Worm (Caenorhabditis elegans) whole organism, late embryonic: ENCODE measurements around the gene Y32B12B.8.

ENCODE experiments used
- C08G9.2 ChIP-seq: sonication (generic microtip); optimal IDR thresholded peaks from 2 replicates; lab custom pipeline; 2016; ENCODE audit warnings: mild to moderate bottlenecking, missing genetic modification characterization, moderate library complexity, missing compliant biosample characterization
- K02D7.2 ChIP-seq: sonication (generic microtip); optimal IDR thresholded peaks from 2 replicates; lab custom pipeline; 2017; ENCODE audit warnings: mild to moderate bottlenecking, missing genetic modification characterization, missing compliant biosample characterization
- Y22D7AL.16 ChIP-seq: sonication (generic microtip); optimal IDR thresholded peaks from 2 replicates; lab custom pipeline; 2016; ENCODE audit warnings: missing genetic modification characterization, missing compliant biosample characterization
- ceh-2 ChIP-seq: sonication (generic microtip); optimal IDR thresholded peaks from 2 replicates; lab custom pipeline; 2016; ENCODE audit warnings: missing genotype, missing genetic modification characterization, missing compliant biosample characterization
- ceh-24 ChIP-seq: sonication (generic microtip); optimal IDR thresholded peaks from 2 replicates; lab custom pipeline; 2016; ENCODE audit warnings: mild to moderate bottlenecking, missing genetic modification characterization, missing compliant biosample characterization
- ceh-30 ChIP-seq: fragments of 150-350 bp; optimal IDR thresholded peaks from 2 replicates; lab custom pipeline; 2014; ENCODE audit warnings: missing biosample characterization, missing genetic modification characterization
- ceh-31 ChIP-seq: sonication (generic microtip); optimal IDR thresholded peaks from 2 replicates; lab custom pipeline; 2016; ENCODE audit warnings: missing genetic modification characterization, missing compliant biosample characterization
- ceh-6 ChIP-seq: fragments of 200-800 bp; sonication (Bioruptor generic); optimal IDR thresholded peaks from 2 replicates; lab custom pipeline; 2018; ENCODE audit warnings: mild to moderate bottlenecking, missing genetic modification characterization, missing compliant biosample characterization
- ceh-9 ChIP-seq: sonication (generic microtip); optimal IDR thresholded peaks from 2 replicates; lab custom pipeline; 2016; ENCODE audit warnings: mild to moderate bottlenecking, missing genetic modification characterization, inconsistent platforms, missing compliant biosample characterization
- che-1 ChIP-seq: sonication (generic microtip); optimal IDR thresholded peaks from 2 replicates; lab custom pipeline; 2016; ENCODE audit warnings: mild to moderate bottlenecking, missing genetic modification characterization, missing compliant biosample characterization
- dmd-4 ChIP-seq: sonication (generic microtip); optimal IDR thresholded peaks from 2 replicates; lab custom pipeline; 2016; ENCODE audit warnings: borderline replicate concordance, missing genetic modification characterization, missing compliant biosample characterization
- elt-4 ChIP-seq: sonication (generic microtip); optimal IDR thresholded peaks from 2 replicates; lab custom pipeline; 2016; ENCODE audit warnings: missing genetic modification characterization, missing compliant biosample characterization
- ets-4 ChIP-seq: sonication (generic microtip); optimal IDR thresholded peaks from 2 replicates; lab custom pipeline; 2016; ENCODE audit warnings: missing genetic modification characterization, missing compliant biosample characterization
- eyg-1 ChIP-seq: sonication (generic microtip); optimal IDR thresholded peaks from 2 replicates; lab custom pipeline; 2016; ENCODE audit warnings: missing genotype, missing genetic modification characterization, missing compliant biosample characterization
- fkh-6 ChIP-seq: sonication (generic microtip); optimal IDR thresholded peaks from 2 replicates; lab custom pipeline; 2016; ENCODE audit warnings: missing genetic modification characterization, missing compliant biosample characterization
- gmeb-2 ChIP-seq: sonication (generic microtip); optimal IDR thresholded peaks from 2 replicates; lab custom pipeline; 2016; ENCODE audit warnings: missing genetic modification characterization, inconsistent platforms, missing compliant biosample characterization
- hlh-30 ChIP-seq: sonication (generic microtip); optimal IDR thresholded peaks from 2 replicates; lab custom pipeline; 2017; ENCODE audit warnings: antibody characterized with exemption, missing genetic modification characterization, missing compliant biosample characterization; ENCODE audit not compliant: insufficient read depth
- hlh-6 ChIP-seq: sonication (generic microtip); optimal IDR thresholded peaks from 2 replicates; lab custom pipeline; 2016; ENCODE audit warnings: missing genotype, missing genetic modification characterization, missing compliant biosample characterization
- mec-3 ChIP-seq: sonication (generic microtip); optimal IDR thresholded peaks from 2 replicates; lab custom pipeline; 2016; ENCODE audit warnings: borderline replicate concordance, missing genetic modification characterization, missing compliant biosample characterization
- nfya-1 ChIP-seq: sonication (generic microtip); optimal IDR thresholded peaks from 2 replicates; lab custom pipeline; 2017; ENCODE audit warnings: missing genetic modification characterization, mild to moderate bottlenecking, missing compliant biosample characterization, antibody characterized with exemption, moderate library complexity
- nhr-11 ChIP-seq: fragments of 150-350 bp; optimal IDR thresholded peaks from 2 replicates; lab custom pipeline; 2014; ENCODE audit warnings: missing biosample characterization, missing genetic modification characterization
- nhr-232 ChIP-seq: sonication (generic microtip); optimal IDR thresholded peaks from 2 replicates; lab custom pipeline; 2016; ENCODE audit warnings: missing genetic modification characterization, missing compliant biosample characterization
- odd-2 ChIP-seq: sonication (generic microtip); optimal IDR thresholded peaks from 2 replicates; lab custom pipeline; 2017; ENCODE audit warnings: antibody characterized with exemption, mild to moderate bottlenecking, missing genetic modification characterization, missing compliant biosample characterization
- pag-3 ChIP-seq: sonication (generic microtip); optimal IDR thresholded peaks from 2 replicates; lab custom pipeline; 2016; ENCODE audit warnings: missing compliant biosample characterization, missing genetic modification characterization, borderline replicate concordance
- pat-9 ChIP-seq: fragments of 200-800 bp; sonication (Bioruptor generic); optimal IDR thresholded peaks from 2 replicates; lab custom pipeline; 2018; ENCODE audit warnings: mild to moderate bottlenecking, missing genetic modification characterization, moderate library complexity, missing compliant biosample characterization
- pha-4 ChIP-seq: fragments of 150-350 bp; optimal IDR thresholded peaks from 2 replicates; lab custom pipeline; 2018; ENCODE audit warnings: missing biosample characterization, missing genetic modification reagents, missing genetic modification characterization
- pros-1 ChIP-seq: fragments of 150-350 bp; optimal IDR thresholded peaks from 2 replicates; lab custom pipeline; 2014; ENCODE audit warnings: missing biosample characterization, missing genetic modification reagents, missing genetic modification characterization
- ref-2 ChIP-seq: sonication (generic microtip); optimal IDR thresholded peaks from 2 replicates; lab custom pipeline; 2016; ENCODE audit warnings: missing genetic modification characterization, missing compliant biosample characterization
- rnt-1 ChIP-seq: sonication (generic microtip); optimal IDR thresholded peaks from 2 replicates; lab custom pipeline; 2016; ENCODE audit warnings: missing genetic modification characterization, missing compliant biosample characterization
- syd-9 ChIP-seq: sonication (generic microtip); optimal IDR thresholded peaks from 2 replicates; lab custom pipeline; 2016; ENCODE audit warnings: mild to moderate bottlenecking, missing genetic modification characterization, moderate library complexity, missing compliant biosample characterization
- tbx-2 ChIP-seq: sonication (generic microtip); optimal IDR thresholded peaks from 2 replicates; lab custom pipeline; 2016; ENCODE audit warnings: missing genetic modification characterization, missing compliant biosample characterization
- tbx-7 ChIP-seq: sonication (generic microtip); optimal IDR thresholded peaks from 2 replicates; lab custom pipeline; 2016; ENCODE audit warnings: missing genotype, missing genetic modification characterization, missing compliant biosample characterization
- unc-3 ChIP-seq, 2 experiments: fragments of 200-800 bp in 1 of 2; sonication (Bioruptor generic) in 1 of 2; sonication (generic microtip) in 1 of 2; conservative IDR thresholded peaks in 1 of 2; optimal IDR thresholded peaks in 1 of 2; 2 replicates each; pipeline versions ENCODE4 v1.3.6 to Lab custom; 2016 to 2022; ENCODE audit warnings: missing compliant biosample characterization in 2 of 2, missing genetic modification characterization in 2 of 2, missing genetic modification reagents in 1 of 2
- unc-42 ChIP-seq: sonication (generic microtip); optimal IDR thresholded peaks from 2 replicates; lab custom pipeline; 2016; ENCODE audit warnings: missing genotype, missing genetic modification characterization, missing compliant biosample characterization
- unc-86 ChIP-seq: sonication (generic microtip); optimal IDR thresholded peaks from 2 replicates; lab custom pipeline; 2016; ENCODE audit warnings: missing genetic modification characterization, missing compliant biosample characterization

Y32B12B.8 gene

DNA sequence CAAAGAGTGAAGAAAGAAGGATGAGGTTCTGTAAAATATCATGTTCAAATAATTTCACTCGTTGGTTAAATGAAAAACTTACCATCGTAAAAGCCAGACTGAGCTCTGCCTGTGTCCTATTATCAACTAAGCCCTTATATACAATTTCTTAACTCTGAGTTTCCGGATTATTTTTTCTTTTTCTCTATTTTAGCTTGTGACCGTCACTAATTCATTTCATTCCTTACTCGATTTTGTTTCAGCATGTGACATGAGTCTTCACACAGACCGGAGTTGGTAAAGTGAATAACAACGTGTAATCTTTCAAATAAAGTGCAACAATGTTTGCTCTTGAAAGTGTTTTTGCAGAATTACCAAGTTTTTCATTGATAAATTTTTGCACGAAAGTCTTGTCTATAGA, 1.3 kb upstream of the Y32B12B.8 start, which contains the start of gene cpr-2:
TSS of gene cpr-2 (minus strand) at position 101 of the 400 bp plus-strand sequence.
- TF ChIP-seq pros-1: no peak
- TF ChIP-seq eyg-1 (tag; lab: Kevin White, UChicago): no peak
- TF ChIP-seq unc-3 (GFP tag; conservative IDR thresholded peaks at IDR 0.05; lab: Robert Waterston, UW): no peak
- TF ChIP-seq unc-3 (tag; optimal IDR thresholded peaks at IDR 0.05; lab: Kevin White, UChicago): no peak
- no peak for TF ChIP-seq nhr-11 (tag; lab: Kevin White, UChicago)
- TF ChIP-seq pat-9 (tag; lab: Kevin White, UChicago): no peak
- TF ChIP-seq gmeb-2 (tag; lab: Kevin White, UChicago): no peak
- TF ChIP-seq Y22D7AL.16 (tag; lab: Kevin White, UChicago): no peak
- TF ChIP-seq ceh-2: no peak
- TF ChIP-seq hlh-30 (tag; lab: Kevin White, UChicago): no peak
- no peak for TF ChIP-seq tbx-2
- TF ChIP-seq K02D7.2 (tag; lab: Kevin White, UChicago): no peak

ce11 chrV:16536701-16537100, 1.4 kb downstream of the Y32B12B.8 start, which contains the start of gene Y32B12B.1:
Y32B12B.1 (plus strand) TSS chrV:16537001.
- no peak for TF ChIP-seq pha-4 (tag; lab: Kevin White, UChicago)
- no peak for TF ChIP-seq che-1 (tag; lab: Kevin White, UChicago)
- TF ChIP-seq ceh-30: no peak
- no peak for TF ChIP-seq elt-4 (tag; lab: Kevin White, UChicago)
- TF ChIP-seq nhr-232 (tag; lab: Kevin White, UChicago): no peak
- no peak for TF ChIP-seq syd-9 (tag; lab: Kevin White, UChicago)
- no peak for TF ChIP-seq ceh-24
- TF ChIP-seq pag-3 (tag; lab: Kevin White, UChicago): no peak
- TF ChIP-seq ceh-6 (GFP tag; lab: Kevin White, UChicago): no peak
- no peak for TF ChIP-seq dmd-4 (tag; lab: Kevin White, UChicago)
- no peak for TF ChIP-seq unc-86 (tag; lab: Kevin White, UChicago)
- TF ChIP-seq gmeb-2 (tag; lab: Kevin White, UChicago): no peak
- TF ChIP-seq tbx-7 (tag; lab: Kevin White, UChicago): no peak
- no peak for TF ChIP-seq rnt-1
- TF ChIP-seq ceh-9 (tag; lab: Kevin White, UChicago): no peak
- no peak for TF ChIP-seq nfya-1
- no peak for TF ChIP-seq eyg-1 (tag; lab: Kevin White, UChicago)
- no peak for TF ChIP-seq fkh-6 (tag; lab: Kevin White, UChicago)
- TF ChIP-seq hlh-30 (tag; lab: Kevin White, UChicago): no peak
- TF ChIP-seq, all 69 proteins: peak for 0

ce11 chrV:16537908-16538446, 2.7 kb downstream of the Y32B12B.8 start, which contains the start of gene Y32B12B.2:
Y32B12B.2 (plus strand) TSS chrV:16538396.
- TF ChIP-seq ceh-2 (peak; percentile 1), ets-4 (tag; lab: Kevin White, UChicago) (peak; percentile 1), elt-4 (tag; lab: Kevin White, UChicago) (no peak), unc-42 (tag; lab: Kevin White, UChicago) (peak; percentile 28), tbx-7 (tag; lab: Kevin White, UChicago) (peak; percentile 7), ref-2 (tag; lab: Kevin White, UChicago) (no peak), ceh-31 (tag; lab: Kevin White, UChicago) (peak; percentile 25), C08G9.2 (tag; lab: Kevin White, UChicago) (peak; percentile 31)

DNA sequence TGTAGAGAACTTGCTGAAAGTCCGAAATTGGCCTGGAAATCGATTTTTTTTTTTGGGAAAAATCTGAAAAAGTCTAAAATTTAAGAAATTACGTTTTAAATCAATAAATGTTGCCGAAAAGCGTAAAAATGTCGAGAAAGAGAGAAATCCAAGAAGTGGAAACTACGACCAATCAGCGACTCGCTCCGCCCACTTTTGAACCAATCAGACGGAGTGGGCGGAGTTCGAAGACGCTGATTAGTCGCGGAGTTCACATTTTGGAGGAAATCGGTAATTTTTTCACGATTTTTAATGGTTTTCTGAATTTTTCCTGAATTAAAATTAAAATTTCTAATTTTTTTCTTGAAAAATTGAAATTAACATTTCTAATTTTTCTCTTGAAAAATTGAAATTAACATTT, 4.4 kb downstream of the Y32B12B.8 start:
- no peak for TF ChIP-seq eyg-1 (tag; lab: Kevin White, UChicago)
- TF ChIP-seq hlh-6 (tag; lab: Kevin White, UChicago): no peak
- TF ChIP-seq odd-2: no peak
- no peak for TF ChIP-seq mec-3 (tag; lab: Kevin White, UChicago)
- peak; percentile 83 for TF ChIP-seq nfya-1
